Fruit fly (Drosophila melanogaster) whole organism, adult: ENCODE results near the gene ppk19.
A peak's percentile ranks its signal among the peaks of the same experiment; 100 is the strongest.

ENCODE experiments used
- CG11617 ChIP-seq: fragments of 200-800 bp; sonication (Bioruptor generic); optimal IDR thresholded peaks from 2 replicates; lab custom pipeline; 2017; ENCODE audit warnings: mild to moderate bottlenecking, missing biosample characterization, missing genetic modification reagents, missing genetic modification characterization
- CG12768 ChIP-seq: fragments of 200-800 bp; sonication (Bioruptor generic); optimal IDR thresholded peaks from 2 replicates; lab custom pipeline; 2017; ENCODE audit warnings: missing biosample characterization, missing genetic modification characterization, mild to moderate bottlenecking, moderate library complexity, missing genetic modification reagents
- CG14711 ChIP-seq: fragments of 200-800 bp; sonication (Bioruptor generic); optimal IDR thresholded peaks from 2 replicates; lab custom pipeline; 2018; ENCODE audit warnings: missing biosample characterization, mild to moderate bottlenecking, missing genetic modification characterization, moderate library complexity
- CG1620 ChIP-seq: fragments of 200-800 bp; sonication (Bioruptor generic); optimal IDR thresholded peaks from 2 replicates; lab custom pipeline; 2016; ENCODE audit warnings: missing biosample characterization, missing genetic modification characterization
- CG33017 ChIP-seq: fragments of 200-800 bp; sonication (Bioruptor generic); optimal IDR thresholded peaks from 2 replicates; lab custom pipeline; 2018; ENCODE audit warnings: missing biosample characterization, mild to moderate bottlenecking, missing genetic modification characterization, moderate library complexity
- CG5204 ChIP-seq: fragments of 200-800 bp; sonication (Bioruptor generic); optimal IDR thresholded peaks from 2 replicates; lab custom pipeline; 2016; ENCODE audit warnings: missing biosample characterization, missing genetic modification characterization
- CG7045 ChIP-seq: fragments of 200-800 bp; sonication (Bioruptor generic); optimal IDR thresholded peaks from 2 replicates; lab custom pipeline; 2017; ENCODE audit warnings: missing biosample characterization, mild to moderate bottlenecking, missing genetic modification characterization
- CG7101 ChIP-seq: fragments of 200-800 bp; sonication (Bioruptor generic); optimal IDR thresholded peaks from 2 replicates; lab custom pipeline; 2018; ENCODE audit warnings: missing biosample characterization, mild to moderate bottlenecking, missing genetic modification characterization, moderate library complexity
- Clk ChIP-seq: fragments of 200-800 bp; sonication (Bioruptor generic); optimal IDR thresholded peaks from 2 replicates; lab custom pipeline; 2017; ENCODE audit warnings: missing biosample characterization, missing genetic modification characterization
- Crg-1 ChIP-seq: fragments of 200-800 bp; sonication (Bioruptor generic); optimal IDR thresholded peaks from 2 replicates; lab custom pipeline; 2016; ENCODE audit warnings: missing biosample characterization, missing genetic modification characterization
- Hr96 ChIP-seq: fragments of 200-800 bp; sonication (Bioruptor generic); optimal IDR thresholded peaks from 2 replicates; lab custom pipeline; 2016; ENCODE audit warnings: missing biosample characterization, missing genetic modification characterization
- Mnt ChIP-seq: fragments of 200-800 bp; sonication (Bioruptor generic); optimal IDR thresholded peaks from 2 replicates; lab custom pipeline; 2016; ENCODE audit warnings: missing biosample characterization, mild to moderate bottlenecking, missing genetic modification characterization
- bab1 ChIP-seq: fragments of 200-800 bp; sonication (Bioruptor generic); optimal IDR thresholded peaks from 3 replicates; lab custom pipeline; 2019; ENCODE audit warnings: missing biosample characterization, mild to moderate bottlenecking, missing genetic modification characterization, moderate library complexity
- cic ChIP-seq: fragments of 200-800 bp; sonication (Bioruptor generic); optimal IDR thresholded peaks from 2 replicates; lab custom pipeline; 2017; ENCODE audit warnings: missing biosample characterization, mild to moderate bottlenecking, missing genetic modification characterization, moderate library complexity
- cnc ChIP-seq, 2 experiments: fragments of >200 bp; optimal IDR thresholded peaks; 2 replicates each; lab custom pipeline; 2017
- kay ChIP-seq: fragments of 200-800 bp; sonication (Bioruptor generic); peaks from one replicate; lab custom pipeline; 2016; ENCODE audit warnings: missing biosample characterization, missing genetic modification characterization, borderline replicate concordance
- ovo ChIP-seq: fragments of 200-800 bp; sonication (Bioruptor generic); optimal IDR thresholded peaks from 2 replicates; lab custom pipeline; 2016; ENCODE audit warnings: missing biosample characterization, missing genetic modification characterization
- pad ChIP-seq: fragments of 200-800 bp; sonication (Bioruptor generic); optimal IDR thresholded peaks from 3 replicates; lab custom pipeline; 2017; ENCODE audit warnings: missing biosample characterization, missing genetic modification characterization, mild to moderate bottlenecking, moderate library complexity, missing genetic modification reagents
- tj ChIP-seq: fragments of 200-800 bp; sonication (Bioruptor generic); optimal IDR thresholded peaks from 3 replicates; lab custom pipeline; 2017; ENCODE audit warnings: missing biosample characterization, mild to moderate bottlenecking, missing genetic modification characterization, moderate library complexity
- toe ChIP-seq: fragments of 200-800 bp; sonication (Bioruptor generic); optimal IDR thresholded peaks from 2 replicates; lab custom pipeline; 2016; ENCODE audit warnings: missing biosample characterization, missing genetic modification characterization

Gene ppk19

dm6 chr3R:29722238-29722637 is 50.0 kb downstream of the ppk19 start, which contains the start of gene CG34296:
Gene CG34296, plus strand, starts transcription at chr3R:29722538.
- TF ChIP-seq CG14711 (tag; lab: Kevin White, UChicago) = no peak
- TF ChIP-seq toe (GFP tag; lab: Kevin White, UChicago) = no peak
- no peak for TF ChIP-seq bab1
- no peak for TF ChIP-seq CG7101 (tag; lab: Kevin White, UChicago)
- TF ChIP-seq CG11617 = no peak
- no peak for TF ChIP-seq ovo (GFP tag; lab: Kevin White, UChicago)
- TF ChIP-seq CG5204 = no peak
- no peak for TF ChIP-seq pad (GFP tag; lab: Kevin White, UChicago)
- TF ChIP-seq tj (GFP tag; lab: Kevin White, UChicago) = no peak
- no peak for TF ChIP-seq cic
- TF ChIP-seq cnc (optimal IDR thresholded peaks at IDR 0.05; lab: Kevin White, UChicago) = no peak
- TF ChIP-seq Hr96 (GFP tag; lab: Kevin White, UChicago) = no peak

dm6 chr3R:29723048-29723656 is 50.9 kb downstream of the ppk19 start, which contains the start of gene Pcd:
Gene Pcd, plus strand, starts transcription at chr3R:29723163.
- TF ChIP-seq CG14711 (tag; lab: Kevin White, UChicago) = no peak
- TF ChIP-seq Mnt = peak; percentile 27
- peak; percentile 27 for TF ChIP-seq bab1
- peak; percentile 50 for TF ChIP-seq cic
- TF ChIP-seq CG1620 (GFP tag; lab: Kevin White, UChicago) = no peak
- TF ChIP-seq CG11617 = no peak
- TF ChIP-seq CG7101 (tag; lab: Kevin White, UChicago) = no peak
- TF ChIP-seq pad (GFP tag; lab: Kevin White, UChicago) = peak; percentile 38
- no peak for TF ChIP-seq CG7045 (GFP tag; lab: Kevin White, UChicago)
- TF ChIP-seq CG5204 = no peak
- no peak for TF ChIP-seq toe (GFP tag; lab: Kevin White, UChicago)
- no peak for TF ChIP-seq CG33017 (tag; lab: Kevin White, UChicago)
- TF ChIP-seq cnc (optimal IDR thresholded peaks at IDR 0.05; lab: Kevin White, UChicago) = no peak
- no peak for TF ChIP-seq kay (GFP tag; lab: Kevin White, UChicago)
- TF ChIP-seq CG12768 (GFP tag; lab: Kevin White, UChicago) = peak; percentile 11
- peak; percentile 55 for TF ChIP-seq tj (GFP tag; lab: Kevin White, UChicago)
- TF ChIP-seq Crg-1 (GFP tag; lab: Kevin White, UChicago) = no peak
- no peak for TF ChIP-seq Clk
- TF ChIP-seq ovo (GFP tag; lab: Kevin White, UChicago) = no peak
- no peak for TF ChIP-seq Hr96 (GFP tag; lab: Kevin White, UChicago)
